Worm (Caenorhabditis elegans) whole organism, early embryonic: ENCODE data around the gene C44B7.5.

Experiments used
- B0310.2 ChIP-seq: sonication (generic microtip); optimal IDR thresholded peaks from 2 replicates; lab custom pipeline; 2016; ENCODE audit warnings: mild to moderate bottlenecking, missing genetic modification characterization, missing compliant biosample characterization
- F13C5.2 ChIP-seq: sonication (generic microtip); optimal IDR thresholded peaks from 2 replicates; lab custom pipeline; 2017; ENCODE audit warnings: mild to moderate bottlenecking, missing genetic modification characterization, inconsistent platforms, missing compliant biosample characterization
- aly-1 ChIP-seq: sonication (generic microtip); optimal IDR thresholded peaks from 2 replicates; lab custom pipeline; 2016; ENCODE audit warnings: missing genetic modification characterization, missing compliant biosample characterization
- ama-1 ChIP-seq: fragments of 150-350 bp; optimal IDR thresholded peaks from 2 replicates; lab custom pipeline; 2014
- ceh-13 ChIP-seq: fragments of 200-800 bp; sonication (Bioruptor generic); optimal IDR thresholded peaks from 2 replicates; lab custom pipeline; 2018; ENCODE audit warnings: mild to moderate bottlenecking, missing genetic modification characterization, missing compliant biosample characterization
- ceh-36 ChIP-seq: sonication (generic microtip); optimal IDR thresholded peaks from 2 replicates; lab custom pipeline; 2016; ENCODE audit warnings: missing genetic modification characterization, inconsistent platforms, missing compliant biosample characterization
- ets-7 ChIP-seq: sonication (generic microtip); optimal IDR thresholded peaks from 2 replicates; lab custom pipeline; 2016; ENCODE audit warnings: missing genotype, missing genetic modification characterization, missing compliant biosample characterization
- flt-1 ChIP-seq: fragments of 200-800 bp; sonication (Bioruptor generic); IDR thresholded peaks from 2 replicates; pipeline ENCODE4 v1.3.6; 2022; ENCODE audit warnings: missing genetic modification characterization, missing compliant biosample characterization
- hmbx-1 ChIP-seq: sonication (generic microtip); optimal IDR thresholded peaks from 2 replicates; lab custom pipeline; 2016; ENCODE audit warnings: mild to moderate bottlenecking, missing genetic modification characterization, missing compliant biosample characterization
- hmg-4 ChIP-seq: fragments of 200-800 bp; sonication (Bioruptor generic); optimal IDR thresholded peaks from 2 replicates; lab custom pipeline; 2018; ENCODE audit warnings: mild to moderate bottlenecking, missing genetic modification characterization, missing compliant biosample characterization
- hnd-1 ChIP-seq: sonication (generic microtip); optimal IDR thresholded peaks from 2 replicates; lab custom pipeline; 2016; ENCODE audit warnings: missing genetic modification characterization, missing compliant biosample characterization
- pes-1 ChIP-seq: fragments of 200-800 bp; sonication (Bioruptor generic); IDR thresholded peaks from 2 replicates; pipeline ENCODE4 v1.3.6; 2022; ENCODE audit warnings: missing genetic modification reagents, missing genetic modification characterization, missing compliant biosample characterization
- scrt-1 ChIP-seq: fragments of 200-800 bp; sonication (Bioruptor generic); IDR thresholded peaks from 2 replicates; pipeline ENCODE4 v1.3.6; 2022; ENCODE audit warnings: missing genetic modification characterization, missing compliant biosample characterization
- sea-1 ChIP-seq: fragments of 200-800 bp; sonication (Bioruptor generic); conservative IDR thresholded peaks from 2 replicates; pipeline ENCODE4 v1.3.6; 2022; ENCODE audit warnings: missing genetic modification characterization, missing compliant biosample characterization
- tbx-11 ChIP-seq: fragments of 200-800 bp; sonication (Bioruptor generic); IDR thresholded peaks from 2 replicates; pipeline ENCODE4 v1.3.6; 2022; ENCODE audit warnings: missing genetic modification characterization, missing compliant biosample characterization
- tbx-37 ChIP-seq: fragments of 200-800 bp; sonication (Bioruptor generic); conservative IDR thresholded peaks from 2 replicates; pipeline ENCODE4 v1.3.6; 2022; ENCODE audit warnings: missing genetic modification reagents, missing genetic modification characterization, missing compliant biosample characterization
- tra-4 ChIP-seq: sonication (generic microtip); optimal IDR thresholded peaks from 2 replicates; lab custom pipeline; 2017; ENCODE audit warnings: missing genetic modification characterization, missing compliant biosample characterization

C44B7.5 gene

ce11 chrII:6832207-6832606 is 40.2 kb downstream of the C44B7.5 start:
- TF ChIP-seq tra-4 (no peak), sea-1 (no peak), hmg-4 (GFP tag; lab: Kevin White, UChicago) (no peak), ets-7 (no peak), pes-1 (GFP tag; lab: Robert Waterston, UW) (no peak), ama-1 (no peak), B0310.2 (tag; lab: Kevin White, UChicago) (no peak), ceh-36 (no peak), tbx-11 (GFP tag; lab: Robert Waterston, UW) (no peak), flt-1 (no peak)

- TF ChIP-seq ama-1: no peak
- TF ChIP-seq ets-7: peak; percentile 12
- no peak for TF ChIP-seq B0310.2 (tag; lab: Kevin White, UChicago)
- no peak for TF ChIP-seq hmbx-1
- no peak for TF ChIP-seq pes-1 (GFP tag; lab: Robert Waterston, UW)
- TF ChIP-seq scrt-1 (GFP tag; lab: Robert Waterston, UW): no peak
- no peak for TF ChIP-seq tbx-37 (GFP tag; lab: Robert Waterston, UW)
- TF ChIP-seq hmg-4 (GFP tag; lab: Kevin White, UChicago): peak; percentile 77
- no peak for TF ChIP-seq tra-4
- TF ChIP-seq hnd-1: no peak
- no peak for TF ChIP-seq tbx-11 (GFP tag; lab: Robert Waterston, UW)
- 0 out of 2 replicates have a peak, but pooled peaks have one; percentile 44 for TF ChIP-seq sea-1
- no peak for TF ChIP-seq ceh-13 (GFP tag; lab: Kevin White, UChicago)
- TF ChIP-seq flt-1: no peak
- no peak for TF ChIP-seq F13C5.2 (tag; lab: Kevin White, UChicago)
- TF ChIP-seq ceh-36: peak; percentile 83
- no peak for TF ChIP-seq aly-1 (tag; lab: Kevin White, UChicago)
Measured at ce11 chrII:6831531-6832201, 40.7 kb downstream of the C44B7.5 start.

ce11 chrII:6830923-6831322 is 41.5 kb downstream of the C44B7.5 start:
- TF ChIP-seq scrt-1 (GFP tag; lab: Robert Waterston, UW): no peak
- peak; percentile 57 for TF ChIP-seq hmg-4 (GFP tag; lab: Kevin White, UChicago)
- no peak for TF ChIP-seq B0310.2 (tag; lab: Kevin White, UChicago)
- TF ChIP-seq ceh-36: peak; percentile 40

- TF ChIP-seq scrt-1 (GFP tag; lab: Robert Waterston, UW) (no peak), tbx-11 (GFP tag; lab: Robert Waterston, UW) (no peak), pes-1 (GFP tag; lab: Robert Waterston, UW) (no peak), ceh-36 (peak; percentile 45)
Measured at ce11 chrII:6830012-6830411, 42.4 kb downstream of the C44B7.5 start.

ce11 chrII:6829108-6829507 is 43.3 kb downstream of the C44B7.5 start:
- TF ChIP-seq flt-1: no peak
- no peak for TF ChIP-seq ceh-36
- TF ChIP-seq ets-7: no peak
- no peak for TF ChIP-seq hmg-4 (GFP tag; lab: Kevin White, UChicago)
- no peak for TF ChIP-seq ama-1
- no peak for TF ChIP-seq scrt-1 (GFP tag; lab: Robert Waterston, UW)
- TF ChIP-seq F13C5.2 (tag; lab: Kevin White, UChicago): no peak
- no peak for TF ChIP-seq pes-1 (GFP tag; lab: Robert Waterston, UW)
- TF ChIP-seq B0310.2 (tag; lab: Kevin White, UChicago): no peak
- TF ChIP-seq ceh-13 (GFP tag; lab: Kevin White, UChicago): no peak
- no peak for TF ChIP-seq tbx-11 (GFP tag; lab: Robert Waterston, UW)
- TF ChIP-seq tra-4: no peak
- no peak for TF ChIP-seq hnd-1
- TF ChIP-seq hmbx-1: no peak
- TF ChIP-seq sea-1: no peak
- TF ChIP-seq aly-1 (tag; lab: Kevin White, UChicago): no peak
- TF ChIP-seq tbx-37 (GFP tag; lab: Robert Waterston, UW): no peak

- TF ChIP-seq tbx-11 (GFP tag; lab: Robert Waterston, UW): no peak
- peak; percentile 50 for TF ChIP-seq ceh-36
- 0 out of 2 replicates have a peak, but pooled peaks have one; percentile 35 for TF ChIP-seq tbx-37 (GFP tag; lab: Robert Waterston, UW)
- TF ChIP-seq hmg-4 (GFP tag; lab: Kevin White, UChicago): peak; percentile 43
Measured at ce11 chrII:6828073-6828900, 44.1 kb downstream of the C44B7.5 start.

- TF ChIP-seq hmbx-1 (no peak), hmg-4 (GFP tag; lab: Kevin White, UChicago) (peak; percentile 30), ceh-36 (peak; percentile 88), tra-4 (no peak), scrt-1 (GFP tag; lab: Robert Waterston, UW) (no peak), ceh-13 (GFP tag; lab: Kevin White, UChicago) (no peak), tbx-37 (GFP tag; lab: Robert Waterston, UW) (no peak), flt-1 (no peak), aly-1 (tag; lab: Kevin White, UChicago) (no peak)
Measured at ce11 chrII:6827388-6827787, 45.0 kb downstream of the C44B7.5 start.

ce11 chrII:6826726-6827125 is 45.7 kb downstream of the C44B7.5 start:
- no peak for TF ChIP-seq ceh-36
- TF ChIP-seq sea-1: no peak
